Fruit fly (Drosophila melanogaster) S2 (cell line): ENCODE measurements around the gene CG34367.

Experiments
- CG8478 ChIP-seq: fragments of >200 bp; optimal IDR thresholded peaks from 2 replicates; lab custom pipeline; 2018
- CTCF ChIP-seq, 2 experiments: fragments of >200 bp; optimal IDR thresholded peaks; 2 replicates each; lab custom pipeline; 2018

DNA sequence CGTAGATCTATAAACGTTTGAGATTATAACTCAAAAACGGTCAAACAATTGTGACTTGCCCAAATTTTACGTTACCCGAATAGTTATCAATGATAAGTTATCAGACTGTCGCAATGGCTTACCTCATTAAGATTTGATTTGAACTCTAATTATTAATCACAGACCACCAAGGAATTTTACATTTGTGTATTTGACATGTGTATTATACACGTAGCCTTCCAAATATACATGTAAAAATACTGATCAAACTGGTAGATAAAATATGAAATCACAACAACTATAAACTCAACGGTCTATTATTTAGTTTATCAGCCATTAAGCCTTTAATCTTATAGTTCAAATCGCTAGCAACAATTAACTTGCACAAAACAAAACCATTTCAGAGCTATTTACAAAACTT, 39.8 kb upstream of the CG34367 start:
- TF ChIP-seq CTCF (optimal IDR thresholded peaks at IDR 0.05; lab: Kevin White, UChicago) (no peak), CG8478 (lab: Kevin White, UChicago) (no peak)
